Worm (Caenorhabditis elegans) whole organism, L1 larva: ENCODE results near the gene Y97E10AR.4.

Experiments used
- C34B4.2 ChIP-seq: sonication (generic microtip); optimal IDR thresholded peaks from 2 replicates; lab custom pipeline; 2017; ENCODE audit warnings: mild to moderate bottlenecking, missing genetic modification characterization, missing compliant biosample characterization
- ama-1 ChIP-seq: fragments of 150-350 bp; optimal IDR thresholded peaks from 2 replicates; lab custom pipeline; 2014
- blmp-1 ChIP-seq: fragments of 150-350 bp; optimal IDR thresholded peaks from 2 replicates; lab custom pipeline; 2014; ENCODE audit warnings: missing biosample characterization, missing genetic modification characterization
- ceh-88 ChIP-seq: fragments of 200-800 bp; sonication (Bioruptor generic); IDR thresholded peaks from 2 replicates; pipeline ENCODE4 v1.3.6; 2022; ENCODE audit warnings: missing genetic modification characterization, missing compliant biosample characterization
- ces-1 ChIP-seq: fragments of 150-350 bp; optimal IDR thresholded peaks from 2 replicates; lab custom pipeline; 2014; ENCODE audit warnings: missing biosample characterization, missing genetic modification reagents, missing genetic modification characterization
- dpl-1 ChIP-seq, 3 experiments: fragments of 150-350 bp in 2 of 3; sonication (generic microtip) in 1 of 3; optimal IDR thresholded peaks; 2 replicates each; lab custom pipeline; 2014 to 2017; ENCODE audit warnings: missing biosample characterization in 3 of 3, missing genetic modification characterization in 3 of 3, missing genetic modification reagents in 3 of 3
- efl-1 ChIP-seq, 4 experiments: fragments of 150-350 bp; optimal IDR thresholded peaks in 3 of 4; peaks in 1 of 4; 1 replicate in 1 of 4; 2 replicates in 3 of 4; lab custom pipeline; 2014; ENCODE audit warnings: missing biosample characterization in 2 of 4, missing genetic modification characterization in 2 of 4, missing genetic modification reagents in 2 of 4
- egl-13 ChIP-seq: sonication (generic microtip); optimal IDR thresholded peaks from 2 replicates; lab custom pipeline; 2016; ENCODE audit warnings: missing genotype, missing genetic modification reagents, missing genetic modification characterization, missing compliant biosample characterization
- elt-2 ChIP-seq: sonication (generic microtip); optimal IDR thresholded peaks from 2 replicates; lab custom pipeline; 2016; ENCODE audit warnings: missing genetic modification characterization, mild to moderate bottlenecking, inconsistent platforms, missing compliant biosample characterization, missing genetic modification reagents
- elt-3 ChIP-seq, 6 experiments: fragments of 150-350 bp in 1 of 6; sonication (generic microtip); optimal IDR thresholded peaks; 2 replicates each; lab custom pipeline; 2017 to 2018; ENCODE audit warnings: missing biosample characterization in 6 of 6, missing genetic modification characterization in 6 of 6, inconsistent platforms in 1 of 6
- ets-5 ChIP-seq: fragments of 200-800 bp; sonication (Bioruptor generic); IDR thresholded peaks from 2 replicates; pipeline ENCODE4 v1.3.6; 2022; ENCODE audit warnings: missing genetic modification characterization, missing compliant biosample characterization
- fkh-10 ChIP-seq: sonication (generic microtip); optimal IDR thresholded peaks from 2 replicates; lab custom pipeline; 2017; ENCODE audit warnings: missing biosample characterization, missing genetic modification reagents, missing genetic modification characterization
- grh-1 ChIP-seq: fragments of 200-800 bp; sonication (Bioruptor generic); IDR thresholded peaks from 2 replicates; pipeline ENCODE4 v1.3.6; 2022; ENCODE audit warnings: missing genetic modification reagents, missing genetic modification characterization, missing compliant biosample characterization
- hlh-17 ChIP-seq: fragments of 200-800 bp; sonication (Bioruptor generic); optimal IDR thresholded peaks from 2 replicates; lab custom pipeline; 2018; ENCODE audit warnings: missing genetic modification characterization, mild to moderate bottlenecking, missing compliant biosample characterization, moderate library complexity, borderline replicate concordance
- hlh-4 ChIP-seq: sonication (generic microtip); optimal IDR thresholded peaks from 2 replicates; lab custom pipeline; 2016; ENCODE audit warnings: mild to moderate bottlenecking, missing genetic modification characterization, missing compliant biosample characterization
- hpl-2 ChIP-seq: fragments of 150-350 bp; optimal IDR thresholded peaks from 2 replicates; lab custom pipeline; 2014; ENCODE audit warnings: missing biosample characterization, missing genetic modification reagents, missing genetic modification characterization
- isw-1 ChIP-seq: fragments of 200-800 bp; sonication (Bioruptor generic); IDR thresholded peaks from 2 replicates; pipeline ENCODE4 v1.3.6; 2022; ENCODE audit warnings: missing genetic modification characterization, missing compliant biosample characterization
- jun-1 ChIP-seq: fragments of 150-350 bp; optimal IDR thresholded peaks from 2 replicates; lab custom pipeline; 2014; ENCODE audit warnings: missing biosample characterization, missing genetic modification reagents, missing genetic modification characterization
- lin-14 ChIP-seq: fragments of 200-800 bp; sonication (Bioruptor generic); optimal IDR thresholded peaks from 2 replicates; lab custom pipeline; 2018; ENCODE audit warnings: mild to moderate bottlenecking, missing genetic modification characterization, moderate library complexity, missing compliant biosample characterization
- lin-15B ChIP-seq: fragments of 150-350 bp; sonication (generic microtip); optimal IDR thresholded peaks from 3 replicates; lab custom pipeline; 2014; ENCODE audit warnings: missing biosample characterization, missing genetic modification characterization
- lin-35 ChIP-seq, 2 experiments: fragments of 150-350 bp; optimal IDR thresholded peaks; 2 replicates each; lab custom pipeline; 2014; ENCODE audit warnings: missing biosample characterization in 2 of 2, missing genetic modification characterization in 2 of 2, missing genetic modification reagents in 2 of 2
- lin-39 ChIP-seq: fragments of 150-350 bp; optimal IDR thresholded peaks from 2 replicates; lab custom pipeline; 2014; ENCODE audit warnings: missing biosample characterization, missing genetic modification reagents, missing genetic modification characterization
- mef-2 ChIP-seq: fragments of 150-350 bp; optimal IDR thresholded peaks from 2 replicates; lab custom pipeline; 2014; ENCODE audit warnings: missing biosample characterization, missing genetic modification characterization
- nhr-11 ChIP-seq: fragments of 150-350 bp; optimal IDR thresholded peaks from 2 replicates; lab custom pipeline; 2014; ENCODE audit warnings: missing biosample characterization, missing genetic modification characterization
- nhr-20 ChIP-seq: sonication (generic microtip); optimal IDR thresholded peaks from 2 replicates; lab custom pipeline; 2016; ENCODE audit warnings: mild to moderate bottlenecking, missing genetic modification characterization, missing compliant biosample characterization
- nhr-71 ChIP-seq: sonication (generic microtip); optimal IDR thresholded peaks from 2 replicates; lab custom pipeline; 2016; ENCODE audit warnings: mild to moderate bottlenecking, missing genetic modification characterization, moderate library complexity, missing compliant biosample characterization
- nhr-77 ChIP-seq: fragments of 150-350 bp; optimal IDR thresholded peaks from 2 replicates; lab custom pipeline; 2014; ENCODE audit warnings: missing biosample characterization, missing genetic modification characterization
- nhr-84 ChIP-seq: sonication (generic microtip); optimal IDR thresholded peaks from 2 replicates; lab custom pipeline; 2017; ENCODE audit warnings: missing biosample characterization, missing genetic modification characterization
- nhr-85 ChIP-seq: sonication (generic microtip); peaks from one replicate; lab custom pipeline; 2016; ENCODE audit warnings: missing genetic modification characterization, inconsistent platforms, missing compliant biosample characterization
- pqm-1 ChIP-seq: sonication (generic microtip); optimal IDR thresholded peaks from 3 replicates; lab custom pipeline; 2017; ENCODE audit warnings: missing biosample characterization, missing genetic modification characterization
- rnt-1 ChIP-seq: sonication (generic microtip); optimal IDR thresholded peaks from 2 replicates; lab custom pipeline; 2016; ENCODE audit warnings: mild to moderate bottlenecking, missing genetic modification characterization, moderate library complexity, missing compliant biosample characterization
- snpc-4 ChIP-seq: fragments of 150-350 bp; optimal IDR thresholded peaks from 2 replicates; lab custom pipeline; 2014; ENCODE audit warnings: missing biosample characterization, missing genetic modification characterization
- sox-4 ChIP-seq: sonication (generic microtip); optimal IDR thresholded peaks from 2 replicates; lab custom pipeline; 2016; ENCODE audit warnings: missing genetic modification characterization, missing compliant biosample characterization
- sup-37 ChIP-seq: fragments of 200-800 bp; sonication (Bioruptor generic); optimal IDR thresholded peaks from 2 replicates; lab custom pipeline; 2018; ENCODE audit warnings: mild to moderate bottlenecking, missing genetic modification characterization, missing compliant biosample characterization
- swsn-7 ChIP-seq: sonication (generic microtip); optimal IDR thresholded peaks from 2 replicates; lab custom pipeline; 2016; ENCODE audit warnings: missing genetic modification characterization, missing compliant biosample characterization
- tbx-2 ChIP-seq: sonication (generic microtip); optimal IDR thresholded peaks from 2 replicates; lab custom pipeline; 2016; ENCODE audit warnings: missing genetic modification characterization, missing compliant biosample characterization
- unc-130 ChIP-seq: fragments of 150-350 bp; optimal IDR thresholded peaks from 2 replicates; lab custom pipeline; 2017; ENCODE audit warnings: missing biosample characterization, missing genetic modification characterization, inconsistent platforms
- unc-30 ChIP-seq: sonication (generic microtip); optimal IDR thresholded peaks from 2 replicates; lab custom pipeline; 2017; ENCODE audit warnings: missing biosample characterization, missing genetic modification characterization
- unc-62 ChIP-seq: fragments of 150-350 bp; optimal IDR thresholded peaks from 2 replicates; lab custom pipeline; 2014; ENCODE audit warnings: missing biosample characterization, missing genetic modification reagents, missing genetic modification characterization
- unc-86 ChIP-seq: sonication (generic microtip); optimal IDR thresholded peaks from 2 replicates; lab custom pipeline; 2016; ENCODE audit warnings: missing genetic modification characterization, missing compliant biosample characterization
- unc-98 ChIP-seq: fragments of 200-800 bp; sonication (Bioruptor generic); IDR thresholded peaks from 2 replicates; pipeline ENCODE4 v1.3.6; 2022; ENCODE audit warnings: missing genetic modification characterization, missing compliant biosample characterization
- xbp-1 ChIP-seq: sonication (generic microtip); optimal IDR thresholded peaks from 2 replicates; lab custom pipeline; 2016; ENCODE audit warnings: missing genetic modification characterization, missing compliant biosample characterization
- zag-1 ChIP-seq: fragments of 150-350 bp; optimal IDR thresholded peaks from 2 replicates; lab custom pipeline; 2014; ENCODE audit warnings: missing biosample characterization, missing genetic modification characterization
- zip-4 ChIP-seq: fragments of 200-800 bp; sonication (Bioruptor generic); optimal IDR thresholded peaks from 2 replicates; lab custom pipeline; 2018; ENCODE audit warnings: mild to moderate bottlenecking, missing genetic modification characterization, moderate library complexity, missing compliant biosample characterization
- ztf-4 ChIP-seq: fragments of 150-350 bp; optimal IDR thresholded peaks from 2 replicates; lab custom pipeline; 2014; ENCODE audit warnings: missing biosample characterization, missing genetic modification characterization

Y97E10AR.4 gene

ce11 chrV:8043664-8044063, 33.6 kb upstream of the Y97E10AR.4 start (continued):
- no peak for TF ChIP-seq snpc-4
- no peak for TF ChIP-seq swsn-7 (tag; lab: Kevin White, UChicago)
- TF ChIP-seq ama-1 (lab: Kevin White, UChicago), result no peak
- TF ChIP-seq lin-15B (tag; lab: Kevin White, UChicago), result no peak
- TF ChIP-seq jun-1, result no peak
- TF ChIP-seq tbx-2 (tag; lab: Kevin White, UChicago), result no peak
- TF ChIP-seq zag-1 (tag; lab: Kevin White, UChicago), result no peak
- TF ChIP-seq C34B4.2 (tag; lab: Kevin White, UChicago), result no peak
- TF ChIP-seq nhr-71 (tag; lab: Kevin White, UChicago), result peak; percentile 15
- TF ChIP-seq unc-30 (tag; lab: Kevin White, UChicago), result no peak
- TF ChIP-seq hpl-2 (GFP tag; lab: Kevin White, UChicago), result no peak
- no peak for TF ChIP-seq isw-1 (GFP tag; lab: Robert Waterston, UW)
- no peak for TF ChIP-seq rnt-1
- TF ChIP-seq xbp-1 (tag; lab: Kevin White, UChicago), result no peak
- TF ChIP-seq efl-1 (optimal IDR thresholded peaks at IDR 0.05; lab: Kevin White, UChicago), result no peak
- TF ChIP-seq efl-1 (GFP tag; optimal IDR thresholded peaks at IDR 0.05 in 1 of 2; lab: Kevin White, UChicago), result peak in 1 of 2 experiments; percentile 41
- TF ChIP-seq ets-5, result no peak
- TF ChIP-seq blmp-1, result peak; percentile 92
- TF ChIP-seq elt-2 (tag; lab: Kevin White, UChicago), result no peak
- TF ChIP-seq pqm-1 (tag; lab: Kevin White, UChicago), result no peak
- peak; percentile 35 for TF ChIP-seq nhr-20 (tag; lab: Kevin White, UChicago)
- TF ChIP-seq unc-62 (GFP tag; lab: Kevin White, UChicago), result no peak
- no peak for TF ChIP-seq ztf-4 (tag; lab: Kevin White, UChicago)

ce11 chrV:8041336-8041868, 31.4 kb upstream of the Y97E10AR.4 start:
- peak; percentile 2 for TF ChIP-seq nhr-20 (tag; lab: Kevin White, UChicago)
- no peak for TF ChIP-seq efl-1 (optimal IDR thresholded peaks at IDR 0.05; lab: Kevin White, UChicago)
- TF ChIP-seq efl-1 (GFP tag; optimal IDR thresholded peaks at IDR 0.05 in 1 of 2; lab: Kevin White, UChicago), result peak in 1 of 2 experiments; percentile 90
- no peak for TF ChIP-seq ces-1 (GFP tag; lab: Kevin White, UChicago)
- TF ChIP-seq hlh-17 (GFP tag; lab: Kevin White, UChicago), result no peak
- peak; percentile 60 for TF ChIP-seq grh-1
- TF ChIP-seq lin-14 (GFP tag; lab: Kevin White, UChicago), result peak; percentile 36
- TF ChIP-seq lin-35 (GFP tag; optimal IDR thresholded peaks at IDR 0.05; lab: Kevin White, UChicago), result peak in 1 of 2 experiments; percentile 12
- peak; percentile 81 for TF ChIP-seq nhr-85 (tag; lab: Kevin White, UChicago)

- TF ChIP-seq lin-14 (GFP tag; lab: Kevin White, UChicago) (peak; percentile 61), ama-1 (lab: Kevin White, UChicago) (peak; percentile 78), isw-1 (GFP tag; lab: Robert Waterston, UW) (no peak), lin-35 (GFP tag; optimal IDR thresholded peaks at IDR 0.05; lab: Kevin White, UChicago) (peak in 1 of 2 experiments; percentile 10), unc-130 (tag; lab: Kevin White, UChicago) (peak; percentile 3), unc-30 (tag; lab: Kevin White, UChicago) (no peak), nhr-84 (tag; lab: Kevin White, UChicago) (no peak), zip-4 (no peak), unc-62 (GFP tag; lab: Kevin White, UChicago) (no peak), ceh-88 (no peak), fkh-10 (no peak), tbx-2 (tag; lab: Kevin White, UChicago) (peak; percentile 30), hlh-4 (tag; lab: Kevin White, UChicago) (no peak), nhr-71 (tag; lab: Kevin White, UChicago) (peak; percentile 54), mef-2 (no peak), nhr-85 (tag; lab: Kevin White, UChicago) (peak; percentile 84), nhr-77 (no peak), nhr-11 (tag; lab: Kevin White, UChicago) (no peak), unc-86 (no peak), sox-4 (tag; lab: Kevin White, UChicago) (no peak), egl-13 (no peak), unc-98 (GFP tag; lab: Robert Waterston, UW) (no peak), elt-3 (tag; optimal IDR thresholded peaks at IDR 0.05; lab: Kevin White, UChicago) (peak; percentile 22 to 94 (median 76)), C34B4.2 (tag; lab: Kevin White, UChicago) (no peak), sup-37 (no peak), swsn-7 (tag; lab: Kevin White, UChicago) (no peak), nhr-20 (tag; lab: Kevin White, UChicago) (peak; percentile 66), dpl-1 (GFP tag; optimal IDR thresholded peaks at IDR 0.05; lab: Kevin White, UChicago) (no peak), lin-39 (tag; lab: Kevin White, UChicago) (no peak)
Observed at ce11 chrV:8040247-8041084, 30.4 kb upstream of the Y97E10AR.4 start.
